Fruit fly (Drosophila melanogaster) whole organism: ENCODE data around the gene Nplp3.

Experiments used
- CG8478 ChIP-seq: fragments of >200 bp; optimal IDR thresholded peaks from 2 replicates; lab custom pipeline; 2018; ENCODE audit warnings: inconsistent platforms
- Dll ChIP-seq: fragments of >200 bp; optimal IDR thresholded peaks from 2 replicates; lab custom pipeline; 2017
- psq ChIP-seq: fragments of >200 bp; optimal IDR thresholded peaks from 2 replicates; lab custom pipeline; 2017

- TF ChIP-seq psq (lab: Kevin White, UChicago) (no peak), CG8478 (lab: Kevin White, UChicago) (no peak), Dll (lab: Kevin White, UChicago) (no peak)
Observed at dm6 chr3L:16327776-16328175, 10.0 kb downstream of the Nplp3 start, which contains the start of gene CG13038.
